Worm (Caenorhabditis elegans) whole organism, mixed stage, embryonic: ENCODE data around the gene srh-23.
"Not testable (repeated sequence)": the region's sequence is repeated elsewhere in the genome, so short reads cannot be mapped to it uniquely, and the experiment has no call there.

ENCODE experiments used
- M03D4.4 ChIP-seq: sonication (generic microtip); optimal IDR thresholded peaks from 2 replicates; lab custom pipeline; 2017; ENCODE audit warnings: mild to moderate bottlenecking, missing genetic modification characterization, missing compliant biosample characterization
- bed-3 ChIP-seq: fragments of 200-800 bp; sonication (Bioruptor generic); optimal IDR thresholded peaks from 3 replicates; lab custom pipeline; 2018; ENCODE audit warnings: mild to moderate bottlenecking, missing genetic modification characterization, moderate library complexity, missing compliant biosample characterization
- blmp-1 ChIP-seq: fragments of 150-350 bp; optimal IDR thresholded peaks from 2 replicates; lab custom pipeline; 2014; ENCODE audit warnings: missing biosample characterization, missing genetic modification characterization
- ceh-39 ChIP-seq: fragments of 150-350 bp; optimal IDR thresholded peaks from 2 replicates; lab custom pipeline; 2014; ENCODE audit warnings: missing biosample characterization, missing genetic modification characterization
- ceh-43 ChIP-seq: fragments of 200-800 bp; sonication (Bioruptor generic); optimal IDR thresholded peaks from 2 replicates; lab custom pipeline; 2018; ENCODE audit warnings: mild to moderate bottlenecking, missing genetic modification characterization, moderate library complexity, missing compliant biosample characterization
- ces-1 ChIP-seq: fragments of 150-350 bp; optimal IDR thresholded peaks from 2 replicates; lab custom pipeline; 2014; ENCODE audit warnings: missing biosample characterization, missing genetic modification reagents, missing genetic modification characterization
- cnd-1 ChIP-seq: fragments of 200-800 bp; sonication (Bioruptor generic); optimal IDR thresholded peaks from 2 replicates; lab custom pipeline; 2018; ENCODE audit warnings: mild to moderate bottlenecking, missing genetic modification characterization, missing compliant biosample characterization
- elt-1 ChIP-seq: sonication (generic microtip); optimal IDR thresholded peaks from 2 replicates; lab custom pipeline; 2017; ENCODE audit warnings: missing genetic modification characterization, mild to moderate bottlenecking, missing compliant biosample characterization, antibody characterized with exemption, moderate library complexity, borderline replicate concordance; ENCODE audit not compliant: insufficient read depth
- elt-3 ChIP-seq: fragments of 150-350 bp; optimal IDR thresholded peaks from 2 replicates; lab custom pipeline; 2014; ENCODE audit warnings: missing biosample characterization, missing genetic modification characterization
- flh-1 ChIP-seq: fragments of 200-800 bp; sonication (Bioruptor generic); optimal IDR thresholded peaks from 2 replicates; lab custom pipeline; 2018; ENCODE audit warnings: mild to moderate bottlenecking, missing genetic modification characterization, moderate library complexity, missing compliant biosample characterization
- ham-2 ChIP-seq: fragments of 200-800 bp; sonication (Bioruptor generic); optimal IDR thresholded peaks from 2 replicates; lab custom pipeline; 2018; ENCODE audit warnings: mild to moderate bottlenecking, missing genetic modification characterization, missing compliant biosample characterization
- hlh-1 ChIP-seq: fragments of 150-350 bp; optimal IDR thresholded peaks from 2 replicates; lab custom pipeline; 2014; ENCODE audit warnings: missing biosample characterization, missing genetic modification reagents, missing genetic modification characterization
- lin-32 ChIP-seq: fragments of 200-800 bp; sonication (Bioruptor generic); optimal IDR thresholded peaks from 2 replicates; lab custom pipeline; 2018; ENCODE audit warnings: mild to moderate bottlenecking, missing genetic modification characterization, missing compliant biosample characterization
- mab-5 ChIP-seq: fragments of 150-350 bp; optimal IDR thresholded peaks from 2 replicates; lab custom pipeline; 2014; ENCODE audit warnings: missing biosample characterization, missing genetic modification characterization
- mep-1 ChIP-seq: fragments of 150-350 bp; optimal IDR thresholded peaks from 2 replicates; lab custom pipeline; 2017; ENCODE audit warnings: missing biosample characterization, missing genetic modification reagents, missing genetic modification characterization, inconsistent platforms
- nhr-12 ChIP-seq: fragments of 150-350 bp; optimal IDR thresholded peaks from 2 replicates; lab custom pipeline; 2014; ENCODE audit warnings: missing biosample characterization, missing genetic modification characterization
- nhr-2 ChIP-seq: fragments of 150-350 bp; optimal IDR thresholded peaks from 2 replicates; lab custom pipeline; 2014; ENCODE audit warnings: missing biosample characterization, missing genetic modification characterization
- nhr-28 ChIP-seq: fragments of 150-350 bp; optimal IDR thresholded peaks from 2 replicates; lab custom pipeline; 2014; ENCODE audit warnings: missing biosample characterization, missing genetic modification characterization
- nhr-76 ChIP-seq: sonication (generic microtip); optimal IDR thresholded peaks from 2 replicates; lab custom pipeline; 2017; ENCODE audit warnings: missing biosample characterization, missing genetic modification characterization
- pha-4 ChIP-seq: fragments of 150-350 bp; optimal IDR thresholded peaks from 2 replicates; lab custom pipeline; 2018; ENCODE audit warnings: missing biosample characterization, missing genetic modification reagents, missing genetic modification characterization
- sem-2 ChIP-seq: fragments of 200-800 bp; sonication (Bioruptor generic); optimal IDR thresholded peaks from 2 replicates; lab custom pipeline; 2018; ENCODE audit warnings: mild to moderate bottlenecking, missing genetic modification characterization, missing compliant biosample characterization
- snpc-4 ChIP-seq: fragments of 150-350 bp; optimal IDR thresholded peaks from 2 replicates; lab custom pipeline; 2014; ENCODE audit warnings: missing biosample characterization, missing genetic modification characterization
- sptf-1 ChIP-seq: sonication (generic microtip); optimal IDR thresholded peaks from 2 replicates; lab custom pipeline; 2017; ENCODE audit warnings: mild to moderate bottlenecking, missing genetic modification characterization, moderate library complexity, missing compliant biosample characterization
- tbx-8 ChIP-seq: fragments of 200-800 bp; sonication (Bioruptor generic); optimal IDR thresholded peaks from 2 replicates; lab custom pipeline; 2018; ENCODE audit warnings: mild to moderate bottlenecking, missing genetic modification characterization, moderate library complexity, missing compliant biosample characterization
- unc-120 ChIP-seq: sonication (generic microtip); optimal IDR thresholded peaks from 2 replicates; lab custom pipeline; 2017; ENCODE audit warnings: missing genetic modification characterization, missing compliant biosample characterization; ENCODE audit not compliant: poor library complexity, severe bottlenecking
- unc-39 ChIP-seq: fragments of 150-350 bp; optimal IDR thresholded peaks from 2 replicates; lab custom pipeline; 2014; ENCODE audit warnings: missing biosample characterization, missing genetic modification characterization
- unc-62 ChIP-seq: fragments of 150-350 bp; optimal IDR thresholded peaks from 2 replicates; lab custom pipeline; 2014; ENCODE audit warnings: missing biosample characterization, missing genetic modification reagents, missing genetic modification characterization
- zip-8 ChIP-seq: fragments of 150-350 bp; optimal IDR thresholded peaks from 2 replicates; lab custom pipeline; 2014; ENCODE audit warnings: missing biosample characterization, missing genetic modification characterization
- ztf-11 ChIP-seq: fragments of 150-350 bp; optimal IDR thresholded peaks from 2 replicates; lab custom pipeline; 2014; ENCODE audit warnings: missing biosample characterization, missing genetic modification characterization

srh-23 gene

ce11 chrV:4891305-4891704 lies 29.6 kb upstream of the srh-23 start:
- no peak for TF ChIP-seq ceh-43
- TF ChIP-seq mab-5 (tag; lab: Kevin White, UChicago), result no peak
- TF ChIP-seq blmp-1, result no peak
- no peak for TF ChIP-seq snpc-4
- TF ChIP-seq pha-4, result no peak
- TF ChIP-seq ztf-11 (tag; lab: Kevin White, UChicago), result no peak
- TF ChIP-seq unc-62, result no peak
- TF ChIP-seq cnd-1, result no peak
- no peak for TF ChIP-seq nhr-28 (tag; lab: Kevin White, UChicago)
- TF ChIP-seq ces-1 (GFP tag; lab: Kevin White, UChicago), result no peak
- no peak for TF ChIP-seq flh-1 (GFP tag; lab: Kevin White, UChicago)
- TF ChIP-seq nhr-76 (tag; lab: Kevin White, UChicago), result no peak
- TF ChIP-seq elt-3 (tag; lab: Kevin White, UChicago), result no peak
- TF ChIP-seq mep-1 (tag; lab: Kevin White, UChicago), result no peak
- no peak for TF ChIP-seq zip-8 (tag; lab: Kevin White, UChicago)
- no peak for TF ChIP-seq hlh-1 (tag; lab: Kevin White, UChicago)
- TF ChIP-seq elt-1 (tag; lab: Kevin White, UChicago), result no peak

- no peak for TF ChIP-seq mep-1 (tag; lab: Kevin White, UChicago)
- no peak for TF ChIP-seq snpc-4
- no peak for TF ChIP-seq bed-3 (GFP tag; lab: Kevin White, UChicago)
- TF ChIP-seq ham-2 (GFP tag; lab: Kevin White, UChicago), result no peak
- TF ChIP-seq tbx-8 (GFP tag; lab: Kevin White, UChicago), result no peak
- no peak for TF ChIP-seq hlh-1 (tag; lab: Kevin White, UChicago)
- no peak for TF ChIP-seq unc-62
- TF ChIP-seq unc-120 (tag; lab: Kevin White, UChicago), result no peak
- TF ChIP-seq elt-1 (tag; lab: Kevin White, UChicago), result no peak
- TF ChIP-seq ceh-43, result no peak
- TF ChIP-seq zip-8 (tag; lab: Kevin White, UChicago), result no peak
- no peak for TF ChIP-seq pha-4
- no peak for TF ChIP-seq nhr-12
- TF ChIP-seq unc-39, result no peak
- TF ChIP-seq lin-32 (GFP tag; lab: Kevin White, UChicago), result no peak
These were observed 25.9 kb upstream of the srh-23 start, which contains the start of gene ugt-11 for ce11 chrV:4894971-4895370. TSS of gene ugt-11 (minus strand) at chrV:4895071.

DNA sequence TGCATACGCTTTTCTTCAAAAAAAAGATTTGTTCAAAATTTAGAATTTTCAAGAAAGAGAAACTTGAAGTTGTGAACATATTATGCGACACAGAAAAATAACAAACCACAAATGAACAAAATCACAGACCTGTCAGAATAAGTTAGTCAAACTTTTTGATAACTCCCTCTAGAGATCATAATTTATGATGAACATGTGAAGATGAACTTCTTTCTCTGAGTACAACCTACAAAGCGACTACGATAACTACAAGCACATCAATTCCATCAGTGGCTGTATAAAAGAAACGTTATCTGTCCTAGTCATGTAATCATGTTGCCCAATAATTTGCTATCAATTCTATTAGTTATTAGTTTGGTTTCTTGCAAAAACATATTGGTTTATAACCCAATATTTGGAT lies 25.2 kb upstream of the srh-23 start, which contains the start of gene ugt-9:
Gene ugt-9 (plus strand): TSS at position 305 of the 400 bp plus-strand sequence.
- no peak for TF ChIP-seq mep-1 (tag; lab: Kevin White, UChicago)
- no peak for TF ChIP-seq bed-3 (GFP tag; lab: Kevin White, UChicago)
- no peak for TF ChIP-seq cnd-1
- TF ChIP-seq ztf-11 (tag; lab: Kevin White, UChicago), result no peak
- TF ChIP-seq nhr-28 (tag; lab: Kevin White, UChicago), result no peak
- TF ChIP-seq elt-1 (tag; lab: Kevin White, UChicago), result no peak
- TF ChIP-seq M03D4.4 (tag; lab: Kevin White, UChicago), result no peak

- not testable (repeated sequence) for TF ChIP-seq blmp-1; nhr-2 (tag; lab: Kevin White, UChicago); ces-1 (GFP tag; lab: Kevin White, UChicago)
These were observed 20.9 kb upstream of the srh-23 start, which contains the start of gene ugt-10 for ce11 chrV:4900020-4900419. TSS of gene ugt-10 (minus strand) at chrV:4900120.

DNA sequence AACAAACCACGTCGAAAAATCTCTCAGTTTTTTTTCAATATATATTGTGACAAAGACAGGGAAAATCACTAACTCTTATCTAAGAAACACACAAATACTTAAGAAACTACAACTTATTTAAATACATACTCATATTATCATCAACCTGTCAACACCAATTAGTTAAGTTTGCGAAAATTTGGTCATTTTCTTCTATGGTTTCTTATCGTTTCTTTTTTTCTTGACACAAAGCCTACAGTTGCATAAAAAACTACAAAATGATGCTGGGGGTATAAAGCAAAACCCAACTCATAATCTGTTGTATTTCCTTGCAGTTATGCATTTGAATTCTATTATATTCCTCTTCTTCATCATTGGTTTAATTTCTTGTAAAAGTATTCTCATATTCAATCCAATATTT lies 19.8 kb upstream of the srh-23 start, which contains the start of gene ugt-67:
Gene ugt-67 (plus strand): TSS at position 301 of the 400 bp plus-strand sequence.
- TF ChIP-seq unc-62 (no peak), hlh-1 (tag; lab: Kevin White, UChicago) (no peak)

ce11 chrV:4903696-4904095 lies 17.2 kb upstream of the srh-23 start, which contains the start of gene ugt-8:
TSS of gene ugt-8 (plus strand) at chrV:4903930.
- TF ChIP-seq mab-5 (tag; lab: Kevin White, UChicago), result no peak
- TF ChIP-seq nhr-76 (tag; lab: Kevin White, UChicago), result no peak
- no peak for TF ChIP-seq blmp-1
- no peak for TF ChIP-seq nhr-12
- TF ChIP-seq zip-8 (tag; lab: Kevin White, UChicago), result no peak
- no peak for TF ChIP-seq unc-39

DNA sequence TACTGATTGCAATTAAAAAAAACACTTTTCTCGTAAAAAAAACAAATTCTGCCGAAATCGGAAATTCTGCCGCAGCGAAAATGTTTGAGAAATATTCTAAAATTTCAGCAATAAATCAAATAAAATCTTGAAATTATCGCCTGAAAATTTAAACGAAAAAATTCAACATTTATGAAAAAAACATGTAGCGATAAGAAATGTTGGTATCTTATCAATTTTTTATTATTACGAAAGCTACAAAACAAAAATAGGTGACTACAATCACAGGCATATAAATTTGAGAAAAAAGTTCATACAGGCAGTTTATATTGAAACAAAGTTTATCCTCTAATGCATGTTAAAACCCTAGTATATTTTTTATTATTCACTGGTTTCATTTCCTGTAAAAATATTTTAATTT lies 14.9 kb upstream of the srh-23 start, which contains the start of gene ugt-14:
Gene ugt-14 (plus strand): TSS at position 301 of the 400 bp plus-strand sequence.
- TF ChIP-seq sem-2 (no peak), flh-1 (GFP tag; lab: Kevin White, UChicago) (no peak), lin-32 (GFP tag; lab: Kevin White, UChicago) (no peak), nhr-2 (tag; lab: Kevin White, UChicago) (no peak), sptf-1 (tag; lab: Kevin White, UChicago) (no peak), ceh-43 (no peak), unc-39 (no peak), nhr-76 (tag; lab: Kevin White, UChicago) (no peak), zip-8 (tag; lab: Kevin White, UChicago) (no peak), elt-1 (tag; lab: Kevin White, UChicago) (no peak), ces-1 (GFP tag; lab: Kevin White, UChicago) (no peak), elt-3 (tag; lab: Kevin White, UChicago) (no peak), ceh-39 (tag; lab: Kevin White, UChicago) (no peak), ztf-11 (tag; lab: Kevin White, UChicago) (no peak), snpc-4 (no peak), M03D4.4 (tag; lab: Kevin White, UChicago) (no peak), tbx-8 (GFP tag; lab: Kevin White, UChicago) (no peak)
